Worm (Caenorhabditis elegans) whole organism, young adult: ENCODE results near the gene hoe-1.
"Not testable (repeated sequence)": the region's sequence is repeated elsewhere in the genome, so short reads cannot be mapped to it uniquely, and the experiment has no call there.

ENCODE experiments used
- B0035.1 ChIP-seq: sonication (generic microtip); optimal IDR thresholded peaks from 2 replicates; lab custom pipeline; 2016; ENCODE audit warnings: missing genetic modification characterization, mild to moderate bottlenecking, missing compliant biosample characterization, missing genotype, missing genetic modification reagents
- B0336.3 ChIP-seq: fragments of 200-800 bp; sonication (Bioruptor generic); IDR thresholded peaks from 2 replicates; pipeline ENCODE4 v1.3.6; 2022; ENCODE audit warnings: missing genetic modification characterization, missing compliant biosample characterization
- C17E4.6 ChIP-seq: fragments of 200-800 bp; sonication (Bioruptor generic); IDR thresholded peaks from 2 replicates; pipeline ENCODE4 v1.3.6; 2022; ENCODE audit warnings: missing genetic modification reagents, missing genetic modification characterization, missing compliant biosample characterization
- F22D6.2 ChIP-seq: sonication (generic microtip); optimal IDR thresholded peaks from 2 replicates; lab custom pipeline; 2016; ENCODE audit warnings: mild to moderate bottlenecking, missing genetic modification characterization, missing compliant biosample characterization
- F39B2.1 ChIP-seq: fragments of 200-800 bp; sonication (Bioruptor generic); IDR thresholded peaks from 2 replicates; pipeline ENCODE4 v1.3.6; 2022; ENCODE audit warnings: missing genetic modification reagents, missing genetic modification characterization, missing compliant biosample characterization
- F57C9.4 ChIP-seq: sonication (generic microtip); optimal IDR thresholded peaks from 2 replicates; lab custom pipeline; 2017; ENCODE audit warnings: mild to moderate bottlenecking, missing genetic modification characterization, missing compliant biosample characterization
- K11D2.4 ChIP-seq: fragments of 200-800 bp; sonication (Bioruptor generic); IDR thresholded peaks from 2 replicates; pipeline ENCODE4 v1.3.6; 2022; ENCODE audit warnings: missing genetic modification reagents, missing genetic modification characterization, missing compliant biosample characterization
- K12H6.12 ChIP-seq: fragments of 200-800 bp; sonication (Bioruptor generic); optimal IDR thresholded peaks from 2 replicates; lab custom pipeline; 2018; ENCODE audit warnings: mild to moderate bottlenecking, missing genetic modification characterization, missing compliant biosample characterization
- T07F8.4 ChIP-seq: sonication (generic microtip); optimal IDR thresholded peaks from 2 replicates; lab custom pipeline; 2016; ENCODE audit warnings: mild to moderate bottlenecking, missing genetic modification characterization, moderate library complexity, missing compliant biosample characterization
- Y53F4B.3 ChIP-seq: fragments of 200-800 bp; sonication (Bioruptor generic); IDR thresholded peaks from 2 replicates; pipeline ENCODE4 v1.3.6; 2022; ENCODE audit warnings: missing genetic modification reagents, missing genetic modification characterization, missing compliant biosample characterization
- Y56A3A.18 ChIP-seq: fragments of 200-800 bp; sonication (Bioruptor generic); IDR thresholded peaks from 2 replicates; pipeline ENCODE4 v1.3.6; 2022; ENCODE audit warnings: missing genetic modification reagents, missing genetic modification characterization, missing compliant biosample characterization
- Y79H2A.3 ChIP-seq: fragments of 200-800 bp; sonication (Bioruptor generic); conservative IDR thresholded peaks from 2 replicates; pipeline ENCODE4 v1.3.6; 2022; ENCODE audit warnings: missing genetic modification reagents, missing genetic modification characterization, missing compliant biosample characterization
- aptf-2 ChIP-seq: fragments of 200-800 bp; sonication (Bioruptor generic); conservative IDR thresholded peaks from 2 replicates; pipeline ENCODE4 v1.3.6; 2022; ENCODE audit warnings: missing genetic modification reagents, missing genetic modification characterization, missing compliant biosample characterization
- athp-1 ChIP-seq: sonication (generic microtip); optimal IDR thresholded peaks from 2 replicates; lab custom pipeline; 2017; ENCODE audit warnings: mild to moderate bottlenecking, missing genetic modification characterization, missing compliant biosample characterization
- attf-3 ChIP-seq: fragments of 200-800 bp; sonication (Bioruptor generic); conservative IDR thresholded peaks from 2 replicates; pipeline ENCODE4 v1.3.6; 2022; ENCODE audit warnings: missing genetic modification reagents, missing genetic modification characterization, missing compliant biosample characterization
- bed-2 ChIP-seq: fragments of 200-800 bp; sonication (Bioruptor generic); IDR thresholded peaks from 2 replicates; pipeline ENCODE4 v1.3.6; 2022; ENCODE audit warnings: missing genetic modification reagents, missing genetic modification characterization, missing compliant biosample characterization
- cebp-1 ChIP-seq, 2 experiments: fragments of 200-800 bp in 1 of 2; sonication (Bioruptor generic) in 1 of 2; sonication (generic microtip) in 1 of 2; IDR thresholded peaks in 1 of 2; optimal IDR thresholded peaks in 1 of 2; 2 replicates each; pipeline versions ENCODE4 v1.3.6 to Lab custom; 2017 to 2022; ENCODE audit warnings: missing compliant biosample characterization in 2 of 2, missing genetic modification characterization in 2 of 2, mild to moderate bottlenecking in 1 of 2, missing genetic modification reagents in 1 of 2, moderate library complexity in 1 of 2
- cebp-2 ChIP-seq: fragments of 200-800 bp; sonication (Bioruptor generic); IDR thresholded peaks from 2 replicates; pipeline ENCODE4 v1.3.6; 2022; ENCODE audit warnings: missing genetic modification characterization, missing compliant biosample characterization
- ceh-40 ChIP-seq: fragments of 200-800 bp; sonication (Bioruptor generic); IDR thresholded peaks from 2 replicates; pipeline ENCODE4 v1.3.6; 2022; ENCODE audit warnings: missing genetic modification characterization, missing compliant biosample characterization
- ceh-91 ChIP-seq: fragments of 200-800 bp; sonication (Bioruptor generic); IDR thresholded peaks from 2 replicates; pipeline ENCODE4 v1.3.6; 2022; ENCODE audit warnings: missing genetic modification reagents, missing genetic modification characterization, missing compliant biosample characterization
- chd-7 ChIP-seq: sonication (generic microtip); optimal IDR thresholded peaks from 2 replicates; lab custom pipeline; 2016; ENCODE audit warnings: mild to moderate bottlenecking, missing genetic modification characterization, moderate library complexity, missing compliant biosample characterization
- die-1 ChIP-seq: sonication (generic microtip); optimal IDR thresholded peaks from 2 replicates; lab custom pipeline; 2016; ENCODE audit warnings: missing genotype, mild to moderate bottlenecking, missing genetic modification characterization, missing compliant biosample characterization
- egl-18 ChIP-seq: fragments of 200-800 bp; sonication (Bioruptor generic); IDR thresholded peaks from 2 replicates; pipeline ENCODE4 v1.3.6; 2022; ENCODE audit warnings: missing genetic modification reagents, missing genetic modification characterization, missing compliant biosample characterization
- lag-1 ChIP-seq: fragments of 200-800 bp; sonication (Bioruptor generic); IDR thresholded peaks from 2 replicates; pipeline ENCODE4 v1.3.6; 2022; ENCODE audit warnings: missing genetic modification reagents, missing genetic modification characterization, missing compliant biosample characterization
- lin-40 ChIP-seq: sonication (generic microtip); optimal IDR thresholded peaks from 2 replicates; lab custom pipeline; 2016; ENCODE audit warnings: missing genetic modification characterization, mild to moderate bottlenecking, missing compliant biosample characterization, missing genotype, missing genetic modification reagents
- lin-54 ChIP-seq: fragments of 200-800 bp; sonication (Bioruptor generic); optimal IDR thresholded peaks from 2 replicates; lab custom pipeline; 2018; ENCODE audit warnings: mild to moderate bottlenecking, missing genetic modification characterization, missing compliant biosample characterization
- lsl-1 ChIP-seq: fragments of 200-800 bp; sonication (Bioruptor generic); optimal IDR thresholded peaks from 2 replicates; lab custom pipeline; 2018; ENCODE audit warnings: mild to moderate bottlenecking, missing genetic modification characterization, moderate library complexity, missing compliant biosample characterization
- madf-6 ChIP-seq: fragments of 200-800 bp; sonication (Bioruptor generic); IDR thresholded peaks from 2 replicates; pipeline ENCODE4 v1.3.6; 2022; ENCODE audit warnings: missing genetic modification reagents, missing genetic modification characterization, missing compliant biosample characterization
- nfya-2 ChIP-seq: fragments of 200-800 bp; sonication (Bioruptor generic); IDR thresholded peaks from 2 replicates; pipeline ENCODE4 v1.3.6; 2022; ENCODE audit warnings: missing genetic modification reagents, missing genetic modification characterization, missing compliant biosample characterization
- nfyb-1 ChIP-seq: fragments of 200-800 bp; sonication (Bioruptor generic); IDR thresholded peaks from 2 replicates; pipeline ENCODE4 v1.3.6; 2022; ENCODE audit warnings: missing genetic modification reagents, missing genetic modification characterization, missing compliant biosample characterization
- nhr-80 ChIP-seq: sonication (generic microtip); optimal IDR thresholded peaks from 2 replicates; lab custom pipeline; 2016; ENCODE audit warnings: missing genetic modification characterization, missing compliant biosample characterization
- rcor-1 ChIP-seq: fragments of 200-800 bp; sonication (Bioruptor generic); IDR thresholded peaks from 2 replicates; pipeline ENCODE4 v1.3.6; 2022; ENCODE audit warnings: missing genetic modification reagents, missing genetic modification characterization, missing compliant biosample characterization
- rec-8 ChIP-seq, 2 experiments: sonication (generic microtip); optimal IDR thresholded peaks; 2 replicates each; lab custom pipeline; 2016; ENCODE audit warnings: mild to moderate bottlenecking in 2 of 2, missing genetic modification characterization in 2 of 2, missing genetic modification reagents in 2 of 2, missing genotype in 2 of 2, missing biosample characterization in 1 of 2, missing compliant biosample characterization in 1 of 2, moderate library complexity in 1 of 2
- sea-2 ChIP-seq: fragments of 200-800 bp; sonication (Bioruptor generic); IDR thresholded peaks from 2 replicates; pipeline ENCODE4 v1.3.6; 2022; ENCODE audit warnings: missing genetic modification characterization, missing compliant biosample characterization
- snpc-4 ChIP-seq, 5 experiments: fragments of 150-350 bp in 1 of 5; sonication (generic microtip) in 4 of 5; optimal IDR thresholded peaks; 2 replicates each; lab custom pipeline; 2014 to 2018; ENCODE audit warnings: missing genetic modification characterization in 5 of 5, missing biosample characterization in 3 of 5, antibody characterized with exemption in 2 of 5, mild to moderate bottlenecking in 2 of 5, missing compliant biosample characterization in 2 of 5, missing genotype in 2 of 5, moderate library complexity in 2 of 5, missing genetic modification reagents in 1 of 5
- tbp1 ChIP-seq: fragments of 200-800 bp; sonication (Bioruptor generic); optimal IDR thresholded peaks from 2 replicates; lab custom pipeline; 2018; ENCODE audit warnings: mild to moderate bottlenecking, missing genetic modification characterization, missing compliant biosample characterization
- tlf-1 ChIP-seq: fragments of 200-800 bp; sonication (Bioruptor generic); optimal IDR thresholded peaks from 2 replicates; lab custom pipeline; 2018; ENCODE audit warnings: mild to moderate bottlenecking, missing genetic modification characterization, missing compliant biosample characterization
- ztf-18 ChIP-seq: sonication (generic microtip); optimal IDR thresholded peaks from 2 replicates; lab custom pipeline; 2016; ENCODE audit warnings: missing genotype, mild to moderate bottlenecking, missing genetic modification characterization, missing compliant biosample characterization
- ztf-25 ChIP-seq: fragments of 200-800 bp; sonication (Bioruptor generic); IDR thresholded peaks from 2 replicates; pipeline ENCODE4 v1.3.6; 2022; ENCODE audit warnings: missing genetic modification reagents, missing genetic modification characterization, missing compliant biosample characterization
- ztf-26 ChIP-seq: sonication (generic microtip); optimal IDR thresholded peaks from 2 replicates; lab custom pipeline; 2017; ENCODE audit warnings: missing genetic modification characterization, missing compliant biosample characterization

hoe-1 gene

ce11 chrIV:4725478-4725920 lies 18.6 kb downstream of the hoe-1 start (continued):
- TF ChIP-seq chd-7 (tag; lab: Kevin White, UChicago) (peak; percentile 67), K12H6.12 (tag; lab: Kevin White, UChicago) (peak; percentile 75), F22D6.2 (tag; lab: Kevin White, UChicago) (peak; percentile 88), K11D2.4 (GFP tag; lab: Robert Waterston, UW) (peak; percentile 100), tlf-1 (GFP tag; lab: Kevin White, UChicago) (peak; percentile 95), nfyb-1 (GFP tag; lab: Robert Waterston, UW) (peak; percentile 99), snpc-4 (tag; optimal IDR thresholded peaks at IDR 0.05; lab: Kevin White, UChicago) (peak in 2 of 4 experiments; percentile 74 to 78), Y53F4B.3 (GFP tag; lab: Robert Waterston, UW) (peak; percentile 83), lin-54 (peak; percentile 79), Y79H2A.3 (GFP tag; lab: Robert Waterston, UW) (peak; percentile 95), attf-3 (peak; percentile 91), F57C9.4 (peak; percentile 33), B0336.3 (GFP tag; lab: Robert Waterston, UW) (peak; percentile 92), rec-8 (tag; optimal IDR thresholded peaks at IDR 0.05; lab: Kevin White, UChicago) (peak in 1 of 2 experiments; percentile 27), ztf-18 (tag; lab: Kevin White, UChicago) (peak; percentile 83), athp-1 (tag; lab: Kevin White, UChicago) (peak; percentile 52), lin-40 (tag; lab: Kevin White, UChicago) (peak; percentile 95), egl-18 (peak; percentile 100), aptf-2 (GFP tag; lab: Robert Waterston, UW) (peak; percentile 98), bed-2 (GFP tag; lab: Robert Waterston, UW) (peak; percentile 100), ceh-40 (GFP tag; lab: Robert Waterston, UW) (peak; percentile 93), B0035.1 (tag; lab: Kevin White, UChicago) (peak; percentile 76), ztf-26 (tag; lab: Kevin White, UChicago) (peak; percentile 94), ceh-91 (GFP tag; lab: Robert Waterston, UW) (peak; percentile 98), sea-2 (GFP tag; lab: Robert Waterston, UW) (peak; percentile 99), cebp-2 (GFP tag; lab: Robert Waterston, UW) (peak; percentile 99), T07F8.4 (tag; lab: Kevin White, UChicago) (peak; percentile 39), die-1 (tag; lab: Kevin White, UChicago) (peak; percentile 6), F39B2.1 (peak; percentile 96), rcor-1 (peak; percentile 99), madf-6 (GFP tag; lab: Robert Waterston, UW) (peak; percentile 89), ztf-25 (GFP tag; lab: Robert Waterston, UW) (peak; percentile 98), nfya-2 (GFP tag; lab: Robert Waterston, UW) (peak; percentile 98), C17E4.6 (GFP tag; lab: Robert Waterston, UW) (peak; percentile 99), lsl-1 (GFP tag; lab: Kevin White, UChicago) (peak; percentile 70), nhr-80 (tag; lab: Kevin White, UChicago) (peak; percentile 74), tbp1 (GFP tag; lab: Kevin White, UChicago) (peak; percentile 38), cebp-1 (GFP tag; IDR thresholded peaks at IDR 0.05; lab: Robert Waterston, UW) (peak; percentile 97), cebp-1 (tag; optimal IDR thresholded peaks at IDR 0.05; lab: Kevin White, UChicago) (peak; percentile 91), Y56A3A.18 (peak; percentile 99), lag-1 (GFP tag; lab: Robert Waterston, UW) (peak; percentile 100)
- TF ChIP-seq snpc-4 (GFP tag; optimal IDR thresholded peaks at IDR 0.05; lab: Kevin White, UChicago) = not testable (repeated sequence)
